Worm (Caenorhabditis elegans) whole organism, midembryonic: Measurements from ENCODE around the gene Y2H9A.6.

Source experiments
- flt-1 ChIP-seq: fragments of 200-800 bp; sonication (Bioruptor generic); IDR thresholded peaks from 2 replicates; pipeline ENCODE4 v1.3.6; 2022; ENCODE audit warnings: missing genetic modification characterization, missing compliant biosample characterization
- med-1 ChIP-seq: sonication (generic microtip); optimal IDR thresholded peaks from 2 replicates; lab custom pipeline; 2017; ENCODE audit warnings: missing genetic modification characterization, mild to moderate bottlenecking, missing compliant biosample characterization, antibody characterized with exemption, missing genetic modification reagents; ENCODE audit not compliant: insufficient read depth
- tab-1 ChIP-seq: fragments of 200-800 bp; sonication (Bioruptor generic); IDR thresholded peaks from 2 replicates; pipeline ENCODE4 v1.3.6; 2022; ENCODE audit warnings: missing genetic modification characterization, missing compliant biosample characterization
- ztf-23 ChIP-seq: fragments of 200-800 bp; sonication (Bioruptor generic); IDR thresholded peaks from 2 replicates; pipeline ENCODE4 v1.3.6; 2022; ENCODE audit warnings: missing genetic modification reagents, missing genetic modification characterization, missing compliant biosample characterization
- ztf-29 ChIP-seq: fragments of 200-800 bp; sonication (Bioruptor generic); IDR thresholded peaks from 2 replicates; pipeline ENCODE4 v1.3.6; 2022; ENCODE audit warnings: missing genetic modification reagents, missing genetic modification characterization, missing compliant biosample characterization

DNA sequence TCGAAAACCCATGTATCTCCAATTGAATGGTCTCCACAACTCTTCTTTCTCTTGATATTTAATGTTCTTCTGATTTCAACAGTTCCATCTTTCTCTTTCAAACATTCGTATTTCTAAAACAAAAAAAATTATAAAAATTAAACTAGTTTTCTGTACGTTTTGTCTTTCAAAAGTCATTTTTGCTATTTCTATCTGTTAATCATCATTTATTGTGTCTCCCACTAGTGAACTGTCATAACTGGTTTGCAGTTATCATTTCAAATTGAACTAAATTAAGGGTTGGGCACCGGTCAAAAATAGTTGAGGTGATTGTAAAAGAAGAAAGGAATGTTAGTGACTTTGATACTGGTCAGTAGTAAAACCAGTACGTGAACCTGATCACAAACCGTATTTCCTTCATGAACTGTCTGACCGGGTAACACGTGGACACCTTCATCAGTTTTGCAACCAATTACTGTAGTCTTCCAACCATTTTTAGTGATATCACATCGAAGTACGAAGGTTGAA is 44.7 kb downstream of the Y2H9A.6 start:
- TF ChIP-seq flt-1 (GFP tag; lab: Robert Waterston, UW), result no peak
- TF ChIP-seq ztf-29 (GFP tag; lab: Robert Waterston, UW), result no peak
- no peak for TF ChIP-seq ztf-23
- TF ChIP-seq tab-1 (GFP tag; lab: Robert Waterston, UW), result no peak
- no peak for TF ChIP-seq med-1 (GFP tag; lab: Kevin White, UChicago)
